4 worm cellular contexts compared by ENCODE assay signal in genomic region chrIII:5442711-5443253, ce11.
TF ChIP-seq lines count a peak whose summit lies in the region.

TSS of gene T24G10.2 (minus strand) at chrIII:5442761.
TSS of gene disl-2 (plus strand) at chrIII:5443167.

TF ChIP-seq in whole organism, L2 larva, 48 proteins besides CTCF, POLR2A, EP300 and RAD21:
- TF ChIP-seq C34F6.9 (tag; optimal IDR thresholded peaks at IDR 0.05; lab: Kevin White, UChicago) (peak; percentile 80), nhr-21 (tag; optimal IDR thresholded peaks at IDR 0.05; lab: Kevin White, UChicago) (no peak), ceh-82 (tag; optimal IDR thresholded peaks at IDR 0.05; lab: Kevin White, UChicago) (no peak), alr-1 (tag; optimal IDR thresholded peaks at IDR 0.05; lab: Kevin White, UChicago) (no peak), ceh-16 (tag; optimal IDR thresholded peaks at IDR 0.05; lab: Kevin White, UChicago) (no peak), ama-1 (optimal IDR thresholded peaks at IDR 0.05; lab: Kevin White, UChicago) (no peak), lin-13 (GFP tag; optimal IDR thresholded peaks at IDR 0.05; lab: Kevin White, UChicago) (peak; percentile 44), nhr-237 (tag; optimal IDR thresholded peaks at IDR 0.05; lab: Kevin White, UChicago) (no peak), F13H6.1 (tag; optimal IDR thresholded peaks at IDR 0.05; lab: Kevin White, UChicago) (peak; percentile 5), mab-5 (tag; optimal IDR thresholded peaks at IDR 0.05; lab: Kevin White, UChicago) (no peak), blmp-1 (tag; optimal IDR thresholded peaks at IDR 0.05; lab: Kevin White, UChicago; ENCODE audit: insufficient read depth) (no peak), crh-2 (tag; optimal IDR thresholded peaks at IDR 0.05; lab: Kevin White, UChicago) (peak; percentile 41), nhr-23 (tag; optimal IDR thresholded peaks at IDR 0.05; lab: Kevin White, UChicago) (no peak), unc-62 (GFP tag; optimal IDR thresholded peaks at IDR 0.05; lab: Kevin White, UChicago) (no peak), skn-1 (tag; optimal IDR thresholded peaks at IDR 0.05; lab: Kevin White, UChicago) (no peak), sem-4 (tag; optimal IDR thresholded peaks at IDR 0.05; lab: Kevin White, UChicago) (no peak), unc-55 (GFP tag; optimal IDR thresholded peaks at IDR 0.05; lab: Kevin White, UChicago) (peak; percentile 85), lsy-2 (tag; optimal IDR thresholded peaks at IDR 0.05; lab: Kevin White, UChicago) (peak; percentile 94 to 99), nhr-129 (tag; optimal IDR thresholded peaks at IDR 0.05; lab: Kevin White, UChicago) (peak; percentile 66), Y55F3AM.14 (GFP tag; optimal IDR thresholded peaks at IDR 0.05; lab: Kevin White, UChicago) (no peak), fos-1 (tag; optimal IDR thresholded peaks at IDR 0.05; lab: Kevin White, UChicago) (peak; percentile 18), sma-9 (GFP tag; optimal IDR thresholded peaks at IDR 0.05; lab: Kevin White, UChicago) (peak; percentile 19), sma-9 (tag; optimal IDR thresholded peaks at IDR 0.05; lab: Kevin White, UChicago) (no peak), unc-39 (tag; optimal IDR thresholded peaks at IDR 0.05; lab: Kevin White, UChicago) (no peak)

TF ChIP-seq in whole organism, L4 larva, 104 proteins besides CTCF, POLR2A, EP300 and RAD21 (continues in another document):
- TF ChIP-seq dpl-1 (GFP tag; optimal IDR thresholded peaks at IDR 0.05; lab: Kevin White, UChicago) (peak; percentile 65), ceh-44 (GFP tag; IDR thresholded peaks at IDR 0.05; lab: Robert Waterston, UW) (no peak), nhr-11 (tag; optimal IDR thresholded peaks at IDR 0.05; lab: Kevin White, UChicago) (no peak), lin-13 (GFP tag; optimal IDR thresholded peaks at IDR 0.05; lab: Kevin White, UChicago) (peak; percentile 29), ceh-28 (tag; optimal IDR thresholded peaks at IDR 0.05; lab: Kevin White, UChicago) (peak; percentile 35), nhr-6 (tag; optimal IDR thresholded peaks at IDR 0.05; lab: Kevin White, UChicago) (peak; percentile 50), dve-1 (tag; optimal IDR thresholded peaks at IDR 0.05; lab: Kevin White, UChicago; ENCODE audit: insufficient read depth) (peak; percentile 43), nhr-76 (tag; optimal IDR thresholded peaks at IDR 0.05; lab: Kevin White, UChicago) (peak; percentile 28), nhr-28 (tag; optimal IDR thresholded peaks at IDR 0.05; lab: Kevin White, UChicago) (peak; percentile 19), lsy-2 (tag; optimal IDR thresholded peaks at IDR 0.05; lab: Kevin White, UChicago) (peak; percentile 90 to 99), skn-1 (tag; optimal IDR thresholded peaks at IDR 0.05; lab: Kevin White, UChicago) (no peak), dmd-6 (GFP tag; IDR thresholded peaks at IDR 0.05; lab: Robert Waterston, UW) (peak; percentile 14; the same call in 1 of the 2 replicates), daf-16 (GFP tag; optimal IDR thresholded peaks at IDR 0.05; lab: Kevin White, UChicago) (no peak), daf-16 (tag; optimal IDR thresholded peaks at IDR 0.05; lab: Kevin White, UChicago) (peak; percentile 48), rbr-2 (tag; optimal IDR thresholded peaks at IDR 0.05; lab: Kevin White, UChicago) (peak; percentile 2), unc-62 (GFP tag; optimal IDR thresholded peaks at IDR 0.05 in 1 of 2; lab: Kevin White, UChicago) (no peak), unc-62 (tag; optimal IDR thresholded peaks at IDR 0.05; lab: Kevin White, UChicago) (no peak), hlh-30 (tag; optimal IDR thresholded peaks at IDR 0.05; lab: Kevin White, UChicago; ENCODE audit: insufficient read depth) (peak; percentile 4), mdt-29 (GFP tag; IDR thresholded peaks at IDR 0.05; lab: Robert Waterston, UW) (no peak), nhr-41 (GFP tag; IDR thresholded peaks at IDR 0.05; lab: Robert Waterston, UW) (no peak), nhr-10 (tag; optimal IDR thresholded peaks at IDR 0.05; lab: Kevin White, UChicago) (no peak), mep-1 (tag; optimal IDR thresholded peaks at IDR 0.05; lab: Kevin White, UChicago) (peak; percentile 32), tag-97 (GFP tag; IDR thresholded peaks at IDR 0.05; lab: Robert Waterston, UW) (no peak), ama-1 (optimal IDR thresholded peaks at IDR 0.05; lab: Kevin White, UChicago) (peak; percentile 46)

TF ChIP-seq in whole organism, late embryonic, 69 proteins besides CTCF, POLR2A, EP300 and RAD21:
- TF ChIP-seq hlh-30 (tag; optimal IDR thresholded peaks at IDR 0.05; lab: Kevin White, UChicago; ENCODE audit: insufficient read depth) = no peak
- peak; percentile 62 for TF ChIP-seq nfya-1 (tag; optimal IDR thresholded peaks at IDR 0.05; lab: Kevin White, UChicago)
- TF ChIP-seq sox-2 (GFP tag; IDR thresholded peaks at IDR 0.05; lab: Robert Waterston, UW) = no peak
- no peak for TF ChIP-seq madf-2 (tag; optimal IDR thresholded peaks at IDR 0.05; lab: Kevin White, UChicago)
- TF ChIP-seq ceh-22 (tag; optimal IDR thresholded peaks at IDR 0.05; lab: Kevin White, UChicago) = no peak
- TF ChIP-seq pat-9 (tag; optimal IDR thresholded peaks at IDR 0.05; lab: Kevin White, UChicago) = no peak
- TF ChIP-seq npax-4 (tag; optimal IDR thresholded peaks at IDR 0.05; lab: Kevin White, UChicago) = no peak
- TF ChIP-seq pros-1 (tag; optimal IDR thresholded peaks at IDR 0.05; lab: Kevin White, UChicago) = no peak
- TF ChIP-seq T23F11.4 (GFP tag; optimal IDR thresholded peaks at IDR 0.05; lab: Kevin White, UChicago) = no peak
- TF ChIP-seq pag-3 (tag; optimal IDR thresholded peaks at IDR 0.05; lab: Kevin White, UChicago; ENCODE audit: borderline replicate concordance) = no peak
- no peak for TF ChIP-seq ref-2 (tag; optimal IDR thresholded peaks at IDR 0.05; lab: Kevin White, UChicago)
- peak; percentile 4 for TF ChIP-seq ceh-18 (tag; optimal IDR thresholded peaks at IDR 0.05; lab: Kevin White, UChicago)
- TF ChIP-seq ttx-3 (tag; optimal IDR thresholded peaks at IDR 0.05; lab: Kevin White, UChicago) = no peak
- no peak for TF ChIP-seq C08G9.2 (tag; optimal IDR thresholded peaks at IDR 0.05; lab: Kevin White, UChicago)
- no peak for TF ChIP-seq ztf-16 (tag; optimal IDR thresholded peaks at IDR 0.05; lab: Kevin White, UChicago)
- peak; percentile 30 for TF ChIP-seq ceh-31 (tag; optimal IDR thresholded peaks at IDR 0.05; lab: Kevin White, UChicago)
- no peak for TF ChIP-seq ceh-45 (GFP tag; IDR thresholded peaks at IDR 0.05; lab: Robert Waterston, UW)
- no peak for TF ChIP-seq K02D7.2 (tag; optimal IDR thresholded peaks at IDR 0.05; lab: Kevin White, UChicago)
TF ChIP-seq in whole organism, late embryonic: peak in this region for 3.

TF ChIP-seq in whole organism, mixed stage, embryonic, 35 proteins besides CTCF, POLR2A, EP300 and RAD21:
- no peak for TF ChIP-seq cnd-1 (tag; optimal IDR thresholded peaks at IDR 0.05; lab: Kevin White, UChicago)
- TF ChIP-seq pha-4 (tag; optimal IDR thresholded peaks at IDR 0.05; lab: Kevin White, UChicago) = peak; percentile 72
- TF ChIP-seq lsy-2 (tag; optimal IDR thresholded peaks at IDR 0.05; lab: Kevin White, UChicago) = peak; percentile 97
- peak; percentile 49 for TF ChIP-seq ces-1 (GFP tag; optimal IDR thresholded peaks at IDR 0.05; lab: Kevin White, UChicago)
- no peak for TF ChIP-seq tbx-8 (GFP tag; optimal IDR thresholded peaks at IDR 0.05; lab: Kevin White, UChicago)
- peak; percentile 62 for TF ChIP-seq lin-13 (tag; optimal IDR thresholded peaks at IDR 0.05; lab: Kevin White, UChicago)
- TF ChIP-seq unc-120 (tag; optimal IDR thresholded peaks at IDR 0.05; lab: Kevin White, UChicago; ENCODE audit: poor library complexity, severe bottlenecking) = peak; percentile 22
